Worm (Caenorhabditis elegans): ENCODE results near the gene T06E8.8.

Gene T06E8.8

DNA sequence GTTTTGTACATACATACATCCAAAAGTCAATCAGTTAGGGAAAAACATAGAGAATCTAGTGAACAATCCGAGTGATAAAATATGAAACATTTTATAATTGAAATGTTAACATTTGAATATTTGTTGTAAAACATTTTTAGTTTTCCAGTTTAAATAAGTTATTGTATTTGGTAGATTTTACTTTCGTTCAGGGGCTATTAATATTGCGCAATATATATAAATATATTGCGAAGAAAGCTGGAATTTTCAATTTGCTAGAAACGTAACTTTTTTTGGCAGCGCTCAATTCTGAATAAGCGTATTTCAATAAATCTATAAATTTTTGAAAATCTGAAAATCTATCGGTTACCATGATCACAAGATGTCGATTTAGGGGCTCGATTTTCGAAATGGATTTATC lies 36.1 kb upstream of the T06E8.8 start:
- no peak for TF ChIP-seq ceh-36 (tag; optimal IDR thresholded peaks at IDR 0.05)
- TF ChIP-seq B0310.2 (tag; optimal IDR thresholded peaks at IDR 0.05): no peak
- no peak for TF ChIP-seq hmg-4 (GFP tag; optimal IDR thresholded peaks at IDR 0.05)
- no peak for TF ChIP-seq ama-1 (optimal IDR thresholded peaks at IDR 0.05)
- no peak for TF ChIP-seq tbx-11 (GFP tag; IDR thresholded peaks at IDR 0.05)

ce11 chrV:10011623-10012022 lies 31.9 kb upstream of the T06E8.8 start, which contains the start of gene lea-1:
TSS of gene lea-1 (plus strand) at chrV:10011923.
- no peak for TF ChIP-seq F13C5.2 (tag; optimal IDR thresholded peaks at IDR 0.05)
- TF ChIP-seq ceh-13 (GFP tag; optimal IDR thresholded peaks at IDR 0.05): no peak
- no peak for TF ChIP-seq tra-4 (tag; optimal IDR thresholded peaks at IDR 0.05)
- TF ChIP-seq hnd-1 (tag; optimal IDR thresholded peaks at IDR 0.05): no peak
- TF ChIP-seq tbx-37 (GFP tag; conservative IDR thresholded peaks at IDR 0.05): no peak
- TF ChIP-seq hmg-4 (GFP tag; optimal IDR thresholded peaks at IDR 0.05): no peak
- no peak for TF ChIP-seq ets-7 (tag; optimal IDR thresholded peaks at IDR 0.05)
- no peak for TF ChIP-seq sea-1 (GFP tag; conservative IDR thresholded peaks at IDR 0.05)

- TF ChIP-seq tbx-37 (GFP tag; conservative IDR thresholded peaks at IDR 0.05) (no peak), hnd-1 (tag; optimal IDR thresholded peaks at IDR 0.05) (no peak), hmbx-1 (tag; optimal IDR thresholded peaks at IDR 0.05) (no peak), scrt-1 (GFP tag; IDR thresholded peaks at IDR 0.05) (no peak), sea-1 (GFP tag; conservative IDR thresholded peaks at IDR 0.05) (no peak), tbx-11 (GFP tag; IDR thresholded peaks at IDR 0.05) (no peak), ama-1 (optimal IDR thresholded peaks at IDR 0.05) (no peak), ets-7 (tag; optimal IDR thresholded peaks at IDR 0.05) (no peak), flt-1 (GFP tag; IDR thresholded peaks at IDR 0.05) (no peak)
These were observed 30.9 kb upstream of the T06E8.8 start for ce11 chrV:10012639-10013038.

- TF ChIP-seq tbx-11 (GFP tag; IDR thresholded peaks at IDR 0.05): no peak
- no peak for TF ChIP-seq ceh-36 (tag; optimal IDR thresholded peaks at IDR 0.05)
- TF ChIP-seq ets-7 (tag; optimal IDR thresholded peaks at IDR 0.05): no peak
- TF ChIP-seq aly-1 (tag; optimal IDR thresholded peaks at IDR 0.05): no peak
- TF ChIP-seq scrt-1 (GFP tag; IDR thresholded peaks at IDR 0.05): no peak
- no peak for TF ChIP-seq hmbx-1 (tag; optimal IDR thresholded peaks at IDR 0.05)
- no peak for TF ChIP-seq tbx-37 (GFP tag; conservative IDR thresholded peaks at IDR 0.05)
- no peak for TF ChIP-seq hmg-4 (GFP tag; optimal IDR thresholded peaks at IDR 0.05)
- TF ChIP-seq flt-1 (GFP tag; IDR thresholded peaks at IDR 0.05): no peak
- no peak for TF ChIP-seq F13C5.2 (tag; optimal IDR thresholded peaks at IDR 0.05)
- TF ChIP-seq B0310.2 (tag; optimal IDR thresholded peaks at IDR 0.05): no peak
- TF ChIP-seq hnd-1 (tag; optimal IDR thresholded peaks at IDR 0.05): no peak
These were observed 25.3 kb upstream of the T06E8.8 start for ce11 chrV:10018291-10018690.

- TF ChIP-seq B0310.2 (tag; optimal IDR thresholded peaks at IDR 0.05): no peak
- no peak for TF ChIP-seq scrt-1 (GFP tag; IDR thresholded peaks at IDR 0.05)
- no peak for TF ChIP-seq hmg-4 (GFP tag; optimal IDR thresholded peaks at IDR 0.05)
- TF ChIP-seq ceh-36 (tag; optimal IDR thresholded peaks at IDR 0.05): no peak
- TF ChIP-seq ceh-13 (GFP tag; optimal IDR thresholded peaks at IDR 0.05): no peak
- TF ChIP-seq tbx-11 (GFP tag; IDR thresholded peaks at IDR 0.05): no peak
- TF ChIP-seq flt-1 (GFP tag; IDR thresholded peaks at IDR 0.05): no peak
- no peak for TF ChIP-seq ama-1 (optimal IDR thresholded peaks at IDR 0.05)
These were observed 24.4 kb upstream of the T06E8.8 start for ce11 chrV:10019083-10019624.

- TF ChIP-seq sea-1 (GFP tag; conservative IDR thresholded peaks at IDR 0.05): no peak
- TF ChIP-seq ama-1 (optimal IDR thresholded peaks at IDR 0.05): no peak
- no peak for TF ChIP-seq F13C5.2 (tag; optimal IDR thresholded peaks at IDR 0.05)
- no peak for TF ChIP-seq pes-1 (GFP tag; IDR thresholded peaks at IDR 0.05)
- TF ChIP-seq scrt-1 (GFP tag; IDR thresholded peaks at IDR 0.05): no peak
- no peak for TF ChIP-seq hmg-4 (GFP tag; optimal IDR thresholded peaks at IDR 0.05)
- no peak for TF ChIP-seq flt-1 (GFP tag; IDR thresholded peaks at IDR 0.05)
- no peak for TF ChIP-seq ets-7 (tag; optimal IDR thresholded peaks at IDR 0.05)
- no peak for TF ChIP-seq aly-1 (tag; optimal IDR thresholded peaks at IDR 0.05)
- TF ChIP-seq ceh-36 (tag; optimal IDR thresholded peaks at IDR 0.05): no peak
- no peak for TF ChIP-seq B0310.2 (tag; optimal IDR thresholded peaks at IDR 0.05)
- TF ChIP-seq hnd-1 (tag; optimal IDR thresholded peaks at IDR 0.05): no peak
- TF ChIP-seq ceh-13 (GFP tag; optimal IDR thresholded peaks at IDR 0.05): no peak
- TF ChIP-seq hmbx-1 (tag; optimal IDR thresholded peaks at IDR 0.05): no peak
- TF ChIP-seq tra-4 (tag; optimal IDR thresholded peaks at IDR 0.05): no peak
- no peak for TF ChIP-seq tbx-37 (GFP tag; conservative IDR thresholded peaks at IDR 0.05)
These were observed 23.6 kb upstream of the T06E8.8 start for ce11 chrV:10019934-10020333.

DNA sequence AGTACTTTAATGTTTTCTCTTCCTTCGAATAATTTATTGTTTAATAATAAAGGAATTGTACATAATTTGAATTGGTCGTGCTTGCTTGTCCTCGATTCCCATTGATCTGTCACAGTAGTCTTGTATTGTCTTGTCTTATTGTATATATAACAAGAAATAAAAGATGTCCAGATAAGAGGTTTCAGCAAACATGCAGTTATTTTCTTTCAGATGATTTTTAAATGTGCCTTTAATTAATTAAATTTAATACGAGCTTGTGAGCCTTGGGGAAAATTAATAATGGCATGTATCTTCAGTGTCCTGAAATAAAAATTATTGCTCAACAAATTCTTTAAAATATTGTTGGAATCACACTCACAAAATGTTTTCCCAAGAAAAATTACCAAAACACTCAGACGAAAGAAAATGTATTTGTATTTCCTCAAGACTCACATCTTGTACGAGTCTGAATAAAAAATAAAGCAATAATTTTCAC lies 20.4 kb upstream of the T06E8.8 start:
- TF ChIP-seq ceh-13 (GFP tag; optimal IDR thresholded peaks at IDR 0.05) (no peak), scrt-1 (GFP tag; IDR thresholded peaks at IDR 0.05) (no peak), tbx-37 (GFP tag; conservative IDR thresholded peaks at IDR 0.05) (no peak), sea-1 (GFP tag; conservative IDR thresholded peaks at IDR 0.05) (no peak), hnd-1 (tag; optimal IDR thresholded peaks at IDR 0.05) (no peak), tra-4 (tag; optimal IDR thresholded peaks at IDR 0.05) (no peak), pes-1 (GFP tag; IDR thresholded peaks at IDR 0.05) (no peak), aly-1 (tag; optimal IDR thresholded peaks at IDR 0.05) (no peak), F13C5.2 (tag; optimal IDR thresholded peaks at IDR 0.05) (no peak), ceh-36 (tag; optimal IDR thresholded peaks at IDR 0.05) (no peak), ama-1 (optimal IDR thresholded peaks at IDR 0.05) (no peak), flt-1 (GFP tag; IDR thresholded peaks at IDR 0.05) (no peak), hmg-4 (GFP tag; optimal IDR thresholded peaks at IDR 0.05) (no peak), ets-7 (tag; optimal IDR thresholded peaks at IDR 0.05) (no peak), B0310.2 (tag; optimal IDR thresholded peaks at IDR 0.05) (no peak), tbx-11 (GFP tag; IDR thresholded peaks at IDR 0.05) (no peak), hmbx-1 (tag; optimal IDR thresholded peaks at IDR 0.05) (no peak)

DNA sequence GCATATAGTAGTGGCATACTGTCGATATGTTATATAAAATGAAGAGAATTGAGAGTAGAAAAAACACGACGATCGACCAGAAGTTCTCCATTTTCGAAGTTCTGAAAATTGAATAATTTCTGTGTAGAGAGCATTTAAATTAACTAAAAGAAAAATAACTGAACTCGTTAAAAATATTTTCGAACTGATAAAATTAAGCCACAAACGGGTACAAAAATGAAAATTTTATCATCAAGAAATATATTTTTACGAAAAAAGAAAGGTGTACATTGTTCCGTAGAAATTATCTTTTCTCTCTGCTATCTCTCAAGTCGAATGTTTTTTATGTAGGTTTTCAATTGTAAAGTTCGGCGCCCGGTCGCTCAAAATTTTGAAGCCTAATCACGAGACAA lies 12.6 kb upstream of the T06E8.8 start, which contains the start of gene acl-2:
acl-2 (minus strand) TSS at position 101 of the 392 bp plus-strand sequence.
- no peak for TF ChIP-seq tbx-11 (GFP tag; IDR thresholded peaks at IDR 0.05)
- TF ChIP-seq ceh-36 (tag; optimal IDR thresholded peaks at IDR 0.05): no peak
- no peak for TF ChIP-seq hmbx-1 (tag; optimal IDR thresholded peaks at IDR 0.05)
- TF ChIP-seq ceh-13 (GFP tag; optimal IDR thresholded peaks at IDR 0.05): no peak
